Fruit fly (Drosophila melanogaster) whole organism, embryonic: ENCODE results near the gene alphaSnap.

Experiments
- Antp ChIP-seq: fragments of 200-800 bp; sonication (Bioruptor generic); optimal IDR thresholded peaks from 3 replicates; lab custom pipeline; 2016; ENCODE audit warnings: missing biosample characterization, missing genetic modification characterization
- Awh ChIP-seq: fragments of 200-800 bp; sonication (Bioruptor generic); IDR thresholded peaks from 2 replicates; pipeline ENCODE4, ENCODE4 v1.3.6; 2022; ENCODE audit warnings: missing biosample characterization, missing genetic modification characterization
- CG11085 ChIP-seq: fragments of 200-800 bp; sonication (Bioruptor generic); IDR thresholded peaks from 2 replicates; pipeline ENCODE4 v1.3.6; 2022; ENCODE audit warnings: missing biosample characterization, missing genetic modification characterization
- CG11696 ChIP-seq: fragments of 200-800 bp; sonication (Bioruptor generic); IDR thresholded peaks from 2 replicates; pipeline ENCODE4 v1.3.6; 2022; ENCODE audit warnings: missing biosample characterization, missing genetic modification characterization
- CG15011 ChIP-seq: fragments of 200-800 bp; sonication (Bioruptor generic); optimal IDR thresholded peaks from 3 replicates; lab custom pipeline; 2018; ENCODE audit warnings: missing biosample characterization, mild to moderate bottlenecking, missing genetic modification characterization
- CG15696 ChIP-seq: fragments of 200-800 bp; sonication (Bioruptor generic); optimal IDR thresholded peaks from 2 replicates; lab custom pipeline; 2019; ENCODE audit warnings: missing biosample characterization, mild to moderate bottlenecking, missing genetic modification characterization, moderate library complexity
- CG18011 ChIP-seq: fragments of 200-800 bp; sonication (Bioruptor generic); optimal IDR thresholded peaks from 2 replicates; lab custom pipeline; 2017; ENCODE audit warnings: missing biosample characterization, missing genetic modification characterization, mild to moderate bottlenecking, moderate library complexity, missing genotype
- CG30403 ChIP-seq: fragments of 200-800 bp; sonication (Bioruptor generic); optimal IDR thresholded peaks from 3 replicates; lab custom pipeline; 2016; ENCODE audit warnings: missing biosample characterization, missing genetic modification characterization
- CG3726 ChIP-seq: fragments of 200-800 bp; sonication (Bioruptor generic); IDR thresholded peaks from 3 replicates; pipeline ENCODE4, ENCODE4 v1.3.6; 2022; ENCODE audit warnings: missing biosample characterization, missing genetic modification characterization
- CG4282 ChIP-seq: fragments of 200-800 bp; sonication (Bioruptor generic); optimal IDR thresholded peaks from 2 replicates; lab custom pipeline; 2016; ENCODE audit warnings: missing biosample characterization, missing genetic modification characterization
- CG7745 ChIP-seq: fragments of 200-800 bp; sonication (Bioruptor generic); optimal IDR thresholded peaks from 2 replicates; lab custom pipeline; 2018; ENCODE audit warnings: missing biosample characterization, mild to moderate bottlenecking, missing genetic modification characterization, moderate library complexity
- CG7839 ChIP-seq: fragments of 200-800 bp; sonication (Bioruptor generic); optimal IDR thresholded peaks from 3 replicates; lab custom pipeline; 2018; ENCODE audit warnings: missing biosample characterization, mild to moderate bottlenecking, missing genetic modification characterization, moderate library complexity
- CG8944 ChIP-seq: fragments of 200-800 bp; sonication (Bioruptor generic); optimal IDR thresholded peaks from 3 replicates; lab custom pipeline; 2016; ENCODE audit warnings: missing biosample characterization, missing genetic modification characterization
- CG9876 ChIP-seq: fragments of 200-800 bp; sonication (Bioruptor generic); optimal IDR thresholded peaks from 2 replicates; lab custom pipeline; 2016; ENCODE audit warnings: missing biosample characterization, missing genetic modification characterization
- CG9932 ChIP-seq: fragments of 200-800 bp; sonication (Bioruptor generic); IDR thresholded peaks from 2 replicates; pipeline ENCODE4 v1.3.6; 2022; ENCODE audit warnings: missing biosample characterization, missing genetic modification characterization
- CrebB ChIP-seq: fragments of 200-800 bp; sonication (Bioruptor generic); optimal IDR thresholded peaks from 3 replicates; lab custom pipeline; 2018; ENCODE audit warnings: missing biosample characterization, mild to moderate bottlenecking, missing genetic modification characterization
- Dip3 ChIP-seq: fragments of 200-800 bp; sonication (Bioruptor generic); optimal IDR thresholded peaks from 3 replicates; lab custom pipeline; 2016; ENCODE audit warnings: missing biosample characterization, missing genetic modification characterization
- Fer1 ChIP-seq: fragments of 200-800 bp; sonication (Bioruptor generic); optimal IDR thresholded peaks from 2 replicates; lab custom pipeline; 2017; ENCODE audit warnings: missing biosample characterization, mild to moderate bottlenecking, missing genetic modification characterization
- Gsc ChIP-seq: fragments of 200-800 bp; sonication (Bioruptor generic); IDR thresholded peaks from 2 replicates; pipeline ENCODE4 v1.3.6; 2022; ENCODE audit warnings: missing biosample characterization, missing genetic modification characterization
- Gug ChIP-seq: fragments of 200-800 bp; sonication (Bioruptor generic); IDR thresholded peaks from 4 replicates; pipeline ENCODE4 v1.3.6; 2022; ENCODE audit warnings: missing biosample characterization, missing genetic modification characterization
- HHEX ChIP-seq: fragments of 200-800 bp; sonication (Bioruptor generic); optimal IDR thresholded peaks from 3 replicates; lab custom pipeline; 2017; ENCODE audit warnings: missing biosample characterization, mild to moderate bottlenecking, missing genetic modification characterization, missing genetic modification reagents
- HLHmδ ChIP-seq: fragments of 200-800 bp; sonication (Bioruptor generic); optimal IDR thresholded peaks from 2 replicates; lab custom pipeline; 2018; ENCODE audit warnings: missing biosample characterization, mild to moderate bottlenecking, missing genetic modification characterization, moderate library complexity
- Hmr ChIP-seq: fragments of 200-800 bp; sonication (Bioruptor generic); optimal IDR thresholded peaks from 3 replicates; lab custom pipeline; 2017; ENCODE audit warnings: mild to moderate bottlenecking, missing biosample characterization, missing genetic modification reagents, missing genetic modification characterization
- Nf-YA ChIP-seq: fragments of 200-800 bp; sonication (Bioruptor generic); IDR thresholded peaks from 2 replicates; pipeline ENCODE4 v1.3.6; 2022; ENCODE audit warnings: missing biosample characterization, missing genetic modification characterization
- PHDP ChIP-seq: fragments of 200-800 bp; sonication (Bioruptor generic); optimal IDR thresholded peaks from 3 replicates; lab custom pipeline; 2018; ENCODE audit warnings: missing biosample characterization, mild to moderate bottlenecking, missing genetic modification characterization, moderate library complexity
- az2 ChIP-seq: fragments of 200-800 bp; sonication (Bioruptor generic); optimal IDR thresholded peaks from 3 replicates; lab custom pipeline; 2016; ENCODE audit warnings: missing biosample characterization, missing genetic modification characterization
- btn ChIP-seq: fragments of 200-800 bp; sonication (Bioruptor generic); optimal IDR thresholded peaks from 2 replicates; lab custom pipeline; 2016; ENCODE audit warnings: missing biosample characterization, missing genetic modification characterization
- cad ChIP-seq: fragments of >200 bp; optimal IDR thresholded peaks from 2 replicates; lab custom pipeline; 2017; ENCODE audit warnings: missing biosample characterization, missing genetic modification characterization
- crol ChIP-seq: fragments of 200-800 bp; sonication (Bioruptor generic); IDR thresholded peaks from 2 replicates; pipeline ENCODE4 v1.3.6; 2022; ENCODE audit warnings: missing biosample characterization, missing genetic modification characterization
- cwo ChIP-seq: fragments of 200-800 bp; sonication (Bioruptor generic); optimal IDR thresholded peaks from 3 replicates; lab custom pipeline; 2017; ENCODE audit warnings: missing biosample characterization, missing genetic modification characterization, mild to moderate bottlenecking, moderate library complexity, missing genetic modification reagents
- dati ChIP-seq: fragments of 200-800 bp; sonication (Bioruptor generic); IDR thresholded peaks from 2 replicates; pipeline ENCODE4 v1.3.6; 2022; ENCODE audit warnings: missing biosample characterization, missing genetic modification characterization
- emc ChIP-seq: fragments of 200-800 bp; sonication (Bioruptor generic); optimal IDR thresholded peaks from 2 replicates; lab custom pipeline; 2016; ENCODE audit warnings: missing biosample characterization, missing genetic modification characterization
- eve ChIP-seq, 2 experiments: fragments of >200 bp; optimal IDR thresholded peaks; 2 replicates each; lab custom pipeline; 2017; ENCODE audit warnings: missing biosample characterization in 2 of 2, missing genetic modification characterization in 2 of 2
- fd102C ChIP-seq: fragments of 200-800 bp; sonication (Bioruptor generic); optimal IDR thresholded peaks from 2 replicates; lab custom pipeline; 2018; ENCODE audit warnings: missing biosample characterization, mild to moderate bottlenecking, missing genetic modification characterization, moderate library complexity
- fd64A ChIP-seq: fragments of 200-800 bp; sonication (Bioruptor generic); optimal IDR thresholded peaks from 3 replicates; lab custom pipeline; 2018; ENCODE audit warnings: missing biosample characterization, mild to moderate bottlenecking, missing genetic modification characterization
- gce ChIP-seq: fragments of 200-800 bp; sonication (Bioruptor generic); IDR thresholded peaks from 3 replicates; pipeline ENCODE4 v1.3.6; 2022; ENCODE audit warnings: missing biosample characterization, missing genetic modification characterization
- hb ChIP-seq: fragments of 200-800 bp; sonication (Bioruptor generic); IDR thresholded peaks from 3 replicates; pipeline ENCODE4 v1.3.6; 2022; ENCODE audit warnings: missing biosample characterization, missing genetic modification characterization; ENCODE audit not compliant: partially characterized antibody
- hkb ChIP-seq, 2 experiments: fragments of 200-800 bp in 1 of 2; fragments of >200 bp in 1 of 2; sonication (Bioruptor generic) in 1 of 2; IDR thresholded peaks in 1 of 2; optimal IDR thresholded peaks in 1 of 2; 2 replicates each; pipeline versions ENCODE4 v1.3.6 to Lab custom; 2017 to 2022; ENCODE audit warnings: missing biosample characterization in 1 of 2, missing genetic modification characterization in 1 of 2
- ken ChIP-seq: fragments of 200-800 bp; sonication (Bioruptor generic); IDR thresholded peaks from 3 replicates; pipeline ENCODE4 v1.3.6; 2022; ENCODE audit warnings: missing biosample characterization, missing genetic modification characterization
- lab ChIP-seq: fragments of 200-800 bp; sonication (Bioruptor generic); optimal IDR thresholded peaks from 3 replicates; lab custom pipeline; 2017; ENCODE audit warnings: missing biosample characterization, missing genetic modification characterization, mild to moderate bottlenecking, moderate library complexity, missing genetic modification reagents
- maf-S ChIP-seq: fragments of 200-800 bp; sonication (Bioruptor generic); optimal IDR thresholded peaks from 2 replicates; lab custom pipeline; 2016; ENCODE audit warnings: missing biosample characterization, missing genetic modification characterization
- org-1 ChIP-seq: fragments of 200-800 bp; sonication (Bioruptor generic); optimal IDR thresholded peaks from 2 replicates; lab custom pipeline; 2017; ENCODE audit warnings: missing biosample characterization, missing genetic modification characterization
- pb ChIP-seq: fragments of 200-800 bp; sonication (Bioruptor generic); optimal IDR thresholded peaks from 3 replicates; lab custom pipeline; 2016; ENCODE audit warnings: missing biosample characterization, missing genetic modification characterization
- pho ChIP-seq: fragments of 200-800 bp; sonication (Bioruptor generic); optimal IDR thresholded peaks from 2 replicates; lab custom pipeline; 2016; ENCODE audit warnings: missing biosample characterization, missing genetic modification characterization
- pros ChIP-seq: fragments of 200-800 bp; sonication (Bioruptor generic); optimal IDR thresholded peaks from 3 replicates; lab custom pipeline; 2019; ENCODE audit warnings: missing biosample characterization, mild to moderate bottlenecking, missing genetic modification characterization, moderate library complexity
- run ChIP-seq: fragments of 200-800 bp; sonication (Bioruptor generic); optimal IDR thresholded peaks from 3 replicates; lab custom pipeline; 2018; ENCODE audit warnings: missing biosample characterization, mild to moderate bottlenecking, missing genetic modification characterization
- sr ChIP-seq: fragments of 200-800 bp; sonication (Bioruptor generic); IDR thresholded peaks from 3 replicates; pipeline ENCODE4 v1.3.6; 2022; ENCODE audit warnings: missing biosample characterization, missing genetic modification characterization
- tna ChIP-seq: fragments of 200-800 bp; sonication (Bioruptor generic); IDR thresholded peaks from 2 replicates; pipeline ENCODE4 v1.3.6; 2022; ENCODE audit warnings: missing biosample characterization, missing genetic modification characterization; ENCODE audit not compliant: partially characterized antibody
- vvl ChIP-seq: fragments of 200-800 bp; sonication (Bioruptor generic); IDR thresholded peaks from 2 replicates; pipeline ENCODE4 v1.3.6; 2022; ENCODE audit warnings: missing biosample characterization, missing genetic modification characterization
- zf30C ChIP-seq: fragments of 200-800 bp; sonication (Bioruptor generic); optimal IDR thresholded peaks from 3 replicates; lab custom pipeline; 2018; ENCODE audit warnings: missing biosample characterization, mild to moderate bottlenecking, missing genetic modification characterization
- zfh1 ChIP-seq: fragments of 200-800 bp; sonication (Bioruptor generic); IDR thresholded peaks from 3 replicates; pipeline ENCODE4 v1.3.6; 2022; ENCODE audit warnings: missing biosample characterization, missing genetic modification characterization

The alphaSnap gene

dm6 chr3L:20275886-20276285, 37.5 kb upstream of the alphaSnap start (continued):
- TF ChIP-seq maf-S (no peak), emc (no peak), pb (GFP tag; lab: Kevin White, UChicago) (no peak), ken (GFP tag; lab: Robert Waterston, UW) (peak; percentile 52; the same call in 1 of the 3 replicates), Nf-YA (GFP tag; lab: Robert Waterston, UW) (peak; percentile 52), Awh (GFP tag; lab: Robert Waterston, UW) (0 out of 2 replicates have a peak, but pooled peaks have one; percentile 24), Hmr (GFP tag; lab: Kevin White, UChicago) (no peak), CG11696 (GFP tag; lab: Robert Waterston, UW) (0 out of 2 replicates have a peak, but pooled peaks have one; percentile 17), CG7745 (tag; lab: Kevin White, UChicago) (no peak), lab (GFP tag; lab: Kevin White, UChicago) (peak; percentile 49), fd64A (GFP tag; lab: Kevin White, UChicago) (peak; percentile 25), hkb (optimal IDR thresholded peaks at IDR 0.05; lab: Kevin White, UChicago) (no peak), hkb (GFP tag; IDR thresholded peaks at IDR 0.05; lab: Robert Waterston, UW) (no peak), CG15696 (tag; lab: Kevin White, UChicago) (no peak), pros (GFP tag; lab: Kevin White, UChicago) (no peak), zf30C (no peak), HLHmδ (no peak), gce (GFP tag; lab: Robert Waterston, UW) (0 out of 3 replicates have a peak, but pooled peaks have one; percentile 47), sr (0 out of 3 replicates have a peak, but pooled peaks have one; percentile 55), HHEX (GFP tag; lab: Kevin White, UChicago) (peak; percentile 35)

dm6 chr3L:20276615-20277014, 36.8 kb upstream of the alphaSnap start:
- TF ChIP-seq crol, result no peak
- TF ChIP-seq CG15011, result no peak
- TF ChIP-seq Fer1 (GFP tag; lab: Kevin White, UChicago), result no peak
- no peak for TF ChIP-seq Gsc
- TF ChIP-seq CG9876 (GFP tag; lab: Kevin White, UChicago), result no peak
- no peak for TF ChIP-seq pho (GFP tag; lab: Kevin White, UChicago)
- TF ChIP-seq CrebB, result no peak
- no peak for TF ChIP-seq fd102C (GFP tag; lab: Kevin White, UChicago)
- TF ChIP-seq Antp (GFP tag; lab: Kevin White, UChicago), result peak; percentile 36
- TF ChIP-seq CG11085 (GFP tag; lab: Robert Waterston, UW), result no peak
- no peak for TF ChIP-seq CG8944 (GFP tag; lab: Kevin White, UChicago)
- no peak for TF ChIP-seq zfh1 (GFP tag; lab: Robert Waterston, UW)
- no peak for TF ChIP-seq tna
- 0 out of 2 replicates have a peak, but pooled peaks have one; percentile 20 for TF ChIP-seq vvl (GFP tag; lab: Robert Waterston, UW)
- TF ChIP-seq CG18011 (GFP tag; lab: Kevin White, UChicago), result no peak
- TF ChIP-seq btn (GFP tag; lab: Kevin White, UChicago), result peak; percentile 18
- no peak for TF ChIP-seq Nf-YA (GFP tag; lab: Robert Waterston, UW)
- no peak for TF ChIP-seq Dip3 (GFP tag; lab: Kevin White, UChicago)
- no peak for TF ChIP-seq dati (GFP tag; lab: Robert Waterston, UW)
- peak; percentile 0 for TF ChIP-seq az2 (GFP tag; lab: Kevin White, UChicago)
- no peak for TF ChIP-seq eve (GFP tag; optimal IDR thresholded peaks at IDR 0.05; lab: Kevin White, UChicago)
- TF ChIP-seq cad, result no peak
- TF ChIP-seq CG3726 (GFP tag; lab: Robert Waterston, UW), result no peak
- no peak for TF ChIP-seq hb (GFP tag; lab: Robert Waterston, UW)
- TF ChIP-seq CG4282 (GFP tag; lab: Kevin White, UChicago), result no peak
- no peak for TF ChIP-seq Gug (GFP tag; lab: Robert Waterston, UW)
- TF ChIP-seq CG7839 (tag; lab: Kevin White, UChicago), result peak; percentile 63
- no peak for TF ChIP-seq run
- peak; percentile 55 for TF ChIP-seq CG30403 (GFP tag; lab: Kevin White, UChicago)
- no peak for TF ChIP-seq CG9932 (GFP tag; lab: Robert Waterston, UW)
- TF ChIP-seq cwo (GFP tag; lab: Kevin White, UChicago), result peak; percentile 63
- no peak for TF ChIP-seq PHDP (tag; lab: Kevin White, UChicago)
- TF ChIP-seq org-1 (GFP tag; lab: Kevin White, UChicago), result peak; percentile 20
